Worm (Caenorhabditis elegans): ENCODE measurements around the gene srv-8.

srv-8 gene

ce11 chrV:13420640-13421039 lies at the start of gene srv-8:
Gene srv-8 (minus strand): TSS chrV:13420740.
- no peak for TF ChIP-seq pat-9 (tag; optimal IDR thresholded peaks at IDR 0.05)

- TF ChIP-seq dve-1 (tag; optimal IDR thresholded peaks at IDR 0.05) (no peak), nfya-1 (tag; optimal IDR thresholded peaks at IDR 0.05) (peak; percentile 12), ceh-2 (tag; optimal IDR thresholded peaks at IDR 0.05) (peak; percentile 97), elt-2 (tag; optimal IDR thresholded peaks at IDR 0.05) (peak; percentile 64), nhr-11 (tag; optimal IDR thresholded peaks at IDR 0.05) (no peak), hlh-6 (tag; optimal IDR thresholded peaks at IDR 0.05) (peak; percentile 52), pag-3 (tag; optimal IDR thresholded peaks at IDR 0.05; ENCODE audit: borderline replicate concordance) (peak; percentile 17), tbx-7 (tag; optimal IDR thresholded peaks at IDR 0.05) (peak; percentile 97), lim-6 (tag; optimal IDR thresholded peaks at IDR 0.05) (peak; percentile 86), madf-2 (tag; optimal IDR thresholded peaks at IDR 0.05) (no peak), ceh-45 (GFP tag; IDR thresholded peaks at IDR 0.05) (no peak), ceh-31 (tag; optimal IDR thresholded peaks at IDR 0.05) (peak; percentile 98), pros-1 (tag; optimal IDR thresholded peaks at IDR 0.05) (no peak), pha-4 (tag; optimal IDR thresholded peaks at IDR 0.05) (no peak), ceh-30 (tag; optimal IDR thresholded peaks at IDR 0.05) (no peak), unc-55 (GFP tag; optimal IDR thresholded peaks at IDR 0.05) (no peak), ahr-1 (tag; optimal IDR thresholded peaks at IDR 0.05) (peak; percentile 53), pha-2 (tag; optimal IDR thresholded peaks at IDR 0.05) (no peak), ceh-18 (tag; optimal IDR thresholded peaks at IDR 0.05) (peak; percentile 33), unc-42 (tag; optimal IDR thresholded peaks at IDR 0.05) (peak; percentile 42), odd-2 (tag; optimal IDR thresholded peaks at IDR 0.05) (no peak), hlh-30 (tag; optimal IDR thresholded peaks at IDR 0.05; ENCODE audit: insufficient read depth) (peak; percentile 68), ttx-3 (tag; optimal IDR thresholded peaks at IDR 0.05) (peak; percentile 28), npax-4 (tag; optimal IDR thresholded peaks at IDR 0.05) (no peak), pax-1 (tag; optimal IDR thresholded peaks at IDR 0.05) (no peak), sdc-2 (tag; optimal IDR thresholded peaks at IDR 0.05) (peak; percentile 41), ceh-19 (GFP tag; optimal IDR thresholded peaks at IDR 0.05) (no peak), fkh-10 (GFP tag; optimal IDR thresholded peaks at IDR 0.05) (no peak), rnt-1 (tag; optimal IDR thresholded peaks at IDR 0.05) (peak; percentile 88), pqm-1 (tag; optimal IDR thresholded peaks at IDR 0.05) (peak; percentile 40), unc-86 (tag; optimal IDR thresholded peaks at IDR 0.05) (peak; percentile 54), T23F11.4 (GFP tag; optimal IDR thresholded peaks at IDR 0.05) (no peak), sox-4 (tag; optimal IDR thresholded peaks at IDR 0.05) (no peak), tbx-2 (tag; optimal IDR thresholded peaks at IDR 0.05) (peak; percentile 95), ceh-48 (tag; optimal IDR thresholded peaks at IDR 0.05) (no peak), F13H6.1 (tag; optimal IDR thresholded peaks at IDR 0.05) (peak; percentile 80), lin-11 (tag; optimal IDR thresholded peaks at IDR 0.05) (peak; percentile 22), pat-9 (tag; optimal IDR thresholded peaks at IDR 0.05) (no peak), eyg-1 (tag; optimal IDR thresholded peaks at IDR 0.05) (peak; percentile 56), mec-3 (tag; optimal IDR thresholded peaks at IDR 0.05; ENCODE audit: borderline replicate concordance) (peak; percentile 92), che-1 (tag; optimal IDR thresholded peaks at IDR 0.05) (no peak), ceh-6 (GFP tag; optimal IDR thresholded peaks at IDR 0.05) (no peak), ceh-14 (tag; optimal IDR thresholded peaks at IDR 0.05) (peak; percentile 76), K02D7.2 (tag; optimal IDR thresholded peaks at IDR 0.05) (no peak), ceh-34 (tag; optimal IDR thresholded peaks at IDR 0.05) (peak; percentile 62), ets-4 (tag; optimal IDR thresholded peaks at IDR 0.05) (peak; percentile 96), ztf-16 (tag; optimal IDR thresholded peaks at IDR 0.05) (peak; percentile 54), hlh-8 (tag; optimal IDR thresholded peaks at IDR 0.05) (peak; percentile 92), hlh-15 (tag; optimal IDR thresholded peaks at IDR 0.05) (peak; percentile 71), ceh-22 (tag; optimal IDR thresholded peaks at IDR 0.05) (no peak), syd-9 (tag; optimal IDR thresholded peaks at IDR 0.05) (peak; percentile 7)
Measured at ce11 chrV:13468190-13468765, 47.7 kb upstream of the srv-8 start, which contains the start of the genes F25H9.6 and F25H9.7. Gene F25H9.6 (minus strand): TSS chrV:13468361. Gene F25H9.7 (plus strand): TSS chrV:13468376.

Data from whole organism, late embryonic.